Fruit fly (Drosophila melanogaster): ENCODE results near the gene Takl1.

The Takl1 gene

DNA sequence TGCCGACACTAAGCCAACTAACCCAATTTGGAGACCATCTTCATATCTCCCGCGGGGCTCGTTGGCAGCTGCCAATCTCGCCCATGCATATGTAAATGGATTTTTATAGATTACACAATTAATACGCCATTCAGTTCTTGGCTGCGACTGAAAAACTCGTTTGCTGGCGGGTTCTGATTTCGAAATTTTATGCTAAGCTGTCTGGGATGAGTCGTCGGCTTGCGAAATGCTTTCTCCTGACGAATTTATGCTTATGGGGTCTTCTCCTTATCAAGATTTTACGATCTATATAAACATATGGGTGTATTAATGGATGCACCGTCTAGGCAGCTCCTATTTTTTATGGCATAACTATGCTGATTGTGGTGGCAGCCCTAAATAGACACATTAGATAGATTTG, 33.4 kb downstream of the Takl1 start, which contains the start of gene CG17267:
TSS of gene CG17267 (minus strand) at position 101 of the 400 bp plus-strand sequence.
- no peak for TF ChIP-seq CTCF (optimal IDR thresholded peaks at IDR 0.05)
- TF ChIP-seq CG8478 (optimal IDR thresholded peaks at IDR 0.05) = no peak

- no peak for TF ChIP-seq CG8478 (optimal IDR thresholded peaks at IDR 0.05)
- peak; percentile 45 to 61 for TF ChIP-seq CTCF (optimal IDR thresholded peaks at IDR 0.05)
These were observed 37.0 kb downstream of the Takl1 start, which contains the start of gene Cdk2 for dm6 chr3R:20735405-20735804. Gene Cdk2, plus strand, starts transcription at chr3R:20735623.

- TF ChIP-seq CG8478 (optimal IDR thresholded peaks at IDR 0.05) = no peak
- no peak for TF ChIP-seq CTCF (optimal IDR thresholded peaks at IDR 0.05)
These were observed 41.1 kb downstream of the Takl1 start, which contains the start of gene CG31205 for dm6 chr3R:20731331-20731730. Gene CG31205, plus strand, starts transcription at chr3R:20731631.

DNA sequence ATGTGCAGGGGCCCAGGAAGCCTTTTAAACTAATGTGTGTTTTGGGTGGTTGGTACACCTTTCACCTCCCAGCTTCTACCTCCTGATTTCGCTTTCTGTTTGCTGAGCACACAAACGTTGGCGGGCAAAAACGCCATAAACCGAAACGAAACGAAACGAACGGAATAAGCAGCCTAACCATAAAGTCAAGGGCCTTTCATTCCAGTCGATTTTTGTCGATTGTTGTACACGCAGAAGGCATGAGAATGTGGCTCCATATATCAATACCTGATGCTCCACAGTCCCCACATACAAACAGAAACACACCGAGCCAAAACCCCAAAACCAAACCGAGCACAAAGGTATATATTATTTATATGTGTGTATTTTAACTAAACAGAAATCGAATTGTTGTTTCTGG, 48.9 kb downstream of the Takl1 start:
- TF ChIP-seq CG8478 (optimal IDR thresholded peaks at IDR 0.05) (no peak), CTCF (optimal IDR thresholded peaks at IDR 0.05) (no peak)

Measured in S2 (cell line).